Worm (Caenorhabditis elegans): ENCODE results near the gene srx-45.
A peak's percentile ranks its signal among the peaks of the same experiment; 100 is the strongest.

The srx-45 gene

ce11 chrIII:9300670-9301069 is 5.8 kb downstream of the srx-45 start:
- no peak for TF ChIP-seq hlh-30 (tag; optimal IDR thresholded peaks at IDR 0.05; ENCODE audit: insufficient read depth)
- TF ChIP-seq spr-3 (GFP tag; optimal IDR thresholded peaks at IDR 0.05), result no peak
- no peak for TF ChIP-seq hif-1 (tag; optimal IDR thresholded peaks at IDR 0.05)
- TF ChIP-seq nhr-28 (tag; optimal IDR thresholded peaks at IDR 0.05), result peak; percentile 32
- TF ChIP-seq ceh-28 (tag; optimal IDR thresholded peaks at IDR 0.05), result no peak
- no peak for TF ChIP-seq madf-5 (GFP tag; IDR thresholded peaks at IDR 0.05)
- TF ChIP-seq madf-9 (GFP tag; conservative IDR thresholded peaks at IDR 0.05), result no peak
- no peak for TF ChIP-seq nhr-237 (tag; optimal IDR thresholded peaks at IDR 0.05)

DNA sequence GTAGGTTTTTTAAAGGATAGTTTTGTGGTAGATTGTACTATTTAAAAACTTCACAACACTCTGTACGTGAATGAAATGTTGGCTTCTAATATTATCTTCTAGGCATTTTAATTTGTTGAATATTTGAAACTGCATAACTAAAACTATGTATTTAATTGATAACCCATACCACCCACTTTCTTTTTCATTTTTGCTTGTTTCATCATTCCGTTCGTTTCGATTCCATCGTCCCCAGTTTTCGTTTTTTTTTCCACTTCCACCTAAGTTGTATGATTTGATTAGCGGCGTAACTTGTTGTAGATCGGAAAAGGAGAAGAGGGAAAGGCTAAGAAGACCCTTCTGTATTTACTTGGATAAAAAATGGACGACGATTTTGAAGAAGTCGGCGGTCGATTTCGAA is 6.6 kb downstream of the srx-45 start, which contains the start of gene K01B6.3:
Gene K01B6.3 (plus strand): TSS at position 301 of the 400 bp plus-strand sequence.
- TF ChIP-seq lin-39 (tag; optimal IDR thresholded peaks at IDR 0.05) (no peak), ces-1 (GFP tag; optimal IDR thresholded peaks at IDR 0.05) (no peak), duxl-1 (tag; optimal IDR thresholded peaks at IDR 0.05; ENCODE audit: poor library complexity) (no peak), ceh-20 (GFP tag; IDR thresholded peaks at IDR 0.05) (no peak), zip-11 (GFP tag; IDR thresholded peaks at IDR 0.05) (no peak), madf-5 (GFP tag; IDR thresholded peaks at IDR 0.05) (no peak), mdl-1 (tag; optimal IDR thresholded peaks at IDR 0.05) (no peak), nhr-6 (tag; optimal IDR thresholded peaks at IDR 0.05) (no peak), pha-4 (GFP tag; IDR thresholded peaks at IDR 0.05) (no peak), pha-4 (tag; optimal IDR thresholded peaks at IDR 0.05) (no peak), attf-4 (tag; optimal IDR thresholded peaks at IDR 0.05) (no peak), lin-13 (GFP tag; optimal IDR thresholded peaks at IDR 0.05) (no peak), snpc-1.2 (GFP tag; IDR thresholded peaks at IDR 0.05) (no peak), unc-130 (GFP tag; optimal IDR thresholded peaks at IDR 0.05) (no peak), nhr-42 (GFP tag; IDR thresholded peaks at IDR 0.05) (no peak), ztf-11 (tag; optimal IDR thresholded peaks at IDR 0.05) (no peak), lin-15B (tag; optimal IDR thresholded peaks at IDR 0.05) (no peak), dmd-9 (GFP tag; IDR thresholded peaks at IDR 0.05) (no peak), skn-1 (tag; optimal IDR thresholded peaks at IDR 0.05) (no peak), daf-16 (GFP tag; optimal IDR thresholded peaks at IDR 0.05) (no peak), daf-16 (tag; optimal IDR thresholded peaks at IDR 0.05) (no peak)

- TF ChIP-seq zfp-2 (tag; optimal IDR thresholded peaks at IDR 0.05) (no peak), unc-62 (GFP tag; optimal IDR thresholded peaks at IDR 0.05 in 1 of 2) (peak in 1 of 2 experiments; percentile 71), unc-62 (tag; optimal IDR thresholded peaks at IDR 0.05) (no peak)
These were observed 7.4 kb downstream of the srx-45 start for ce11 chrIII:9299116-9299515.

ce11 chrIII:9297345-9297744 is 9.2 kb downstream of the srx-45 start, which contains the start of gene K01B6.4:
Gene K01B6.4, minus strand, starts transcription at chrIII:9297445.
- TF ChIP-seq aha-1 (tag) (peak; percentile 25), saeg-2 (GFP tag; IDR thresholded peaks at IDR 0.05) (no peak)

DNA sequence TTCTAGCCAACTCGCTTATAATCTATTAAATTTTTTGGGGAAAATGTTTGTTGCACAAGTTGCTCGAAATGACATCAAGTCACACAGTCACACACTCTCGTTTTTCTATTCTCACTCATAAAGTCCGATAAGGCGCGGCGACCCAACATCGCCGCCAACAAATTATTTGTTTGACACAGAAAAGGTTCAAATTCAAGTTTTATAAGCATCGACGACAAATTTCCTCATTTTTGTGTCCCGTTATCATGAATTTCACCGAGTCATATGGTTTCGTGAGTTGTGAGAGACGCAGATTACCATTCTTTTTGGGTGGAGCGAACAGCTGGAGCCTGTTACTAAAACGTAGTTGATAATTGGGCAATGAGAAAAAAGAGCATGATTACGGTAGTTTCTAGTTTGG is 16.7 kb downstream of the srx-45 start:
- TF ChIP-seq mxl-3 (GFP tag; optimal IDR thresholded peaks at IDR 0.05) (peak; percentile 5), hlh-30 (tag; optimal IDR thresholded peaks at IDR 0.05; ENCODE audit: insufficient read depth) (peak; percentile 46), lin-1 (GFP tag; IDR thresholded peaks at IDR 0.05) (peak; percentile 37; the same call in 1 of the 2 replicates), T20F7.1 (GFP tag; optimal IDR thresholded peaks at IDR 0.05) (peak; percentile 10), hlh-11 (tag; optimal IDR thresholded peaks at IDR 0.05) (peak; percentile 94), T26A8.4 (GFP tag; IDR thresholded peaks at IDR 0.05) (no peak), nhr-102 (tag; optimal IDR thresholded peaks at IDR 0.05) (peak; percentile 47), php-3 (GFP tag; IDR thresholded peaks at IDR 0.05) (peak; percentile 59; the same call in 1 of the 2 replicates), nhr-77 (tag; optimal IDR thresholded peaks at IDR 0.05) (peak; percentile 63), lin-15B (tag; optimal IDR thresholded peaks at IDR 0.05) (no peak), madf-5 (GFP tag; IDR thresholded peaks at IDR 0.05) (no peak), mdl-1 (tag; optimal IDR thresholded peaks at IDR 0.05) (peak in 1 of 2 experiments; percentile 7), dve-1 (tag; optimal IDR thresholded peaks at IDR 0.05; ENCODE audit: insufficient read depth) (peak; percentile 76), jun-1 (tag; optimal IDR thresholded peaks at IDR 0.05) (no peak), nhr-48 (tag; optimal IDR thresholded peaks at IDR 0.05) (peak; percentile 32), daf-12 (tag; optimal IDR thresholded peaks at IDR 0.05) (no peak), dmd-6 (GFP tag; IDR thresholded peaks at IDR 0.05) (peak; percentile 95), daf-16 (GFP tag; optimal IDR thresholded peaks at IDR 0.05) (no peak), daf-16 (tag; optimal IDR thresholded peaks at IDR 0.05) (peak; percentile 76), nhr-6 (tag; optimal IDR thresholded peaks at IDR 0.05) (no peak)

Measured in whole organism, L4 larva.